Worm (Caenorhabditis elegans): ENCODE data around the gene C53A5.13.

- no peak for TF ChIP-seq ceh-16 (tag; optimal IDR thresholded peaks at IDR 0.05)
- no peak for TF ChIP-seq unc-39 (tag; optimal IDR thresholded peaks at IDR 0.05)
- TF ChIP-seq lin-11 (tag; optimal IDR thresholded peaks at IDR 0.05), result no peak
- no peak for TF ChIP-seq ZK546.5 (tag; optimal IDR thresholded peaks at IDR 0.05)
- no peak for TF ChIP-seq zag-1 (tag; optimal IDR thresholded peaks at IDR 0.05)
- no peak for TF ChIP-seq unc-62 (GFP tag; optimal IDR thresholded peaks at IDR 0.05)
These were observed 19.5 kb upstream of the C53A5.13 start for ce11 chrV:14527210-14527609.

All from whole organism, L2 larva.